Fruit fly (Drosophila melanogaster): ENCODE results near the gene E2f1.
A peak's percentile ranks its signal among the peaks of the same experiment; 100 is the strongest.

Gene E2f1

DNA sequence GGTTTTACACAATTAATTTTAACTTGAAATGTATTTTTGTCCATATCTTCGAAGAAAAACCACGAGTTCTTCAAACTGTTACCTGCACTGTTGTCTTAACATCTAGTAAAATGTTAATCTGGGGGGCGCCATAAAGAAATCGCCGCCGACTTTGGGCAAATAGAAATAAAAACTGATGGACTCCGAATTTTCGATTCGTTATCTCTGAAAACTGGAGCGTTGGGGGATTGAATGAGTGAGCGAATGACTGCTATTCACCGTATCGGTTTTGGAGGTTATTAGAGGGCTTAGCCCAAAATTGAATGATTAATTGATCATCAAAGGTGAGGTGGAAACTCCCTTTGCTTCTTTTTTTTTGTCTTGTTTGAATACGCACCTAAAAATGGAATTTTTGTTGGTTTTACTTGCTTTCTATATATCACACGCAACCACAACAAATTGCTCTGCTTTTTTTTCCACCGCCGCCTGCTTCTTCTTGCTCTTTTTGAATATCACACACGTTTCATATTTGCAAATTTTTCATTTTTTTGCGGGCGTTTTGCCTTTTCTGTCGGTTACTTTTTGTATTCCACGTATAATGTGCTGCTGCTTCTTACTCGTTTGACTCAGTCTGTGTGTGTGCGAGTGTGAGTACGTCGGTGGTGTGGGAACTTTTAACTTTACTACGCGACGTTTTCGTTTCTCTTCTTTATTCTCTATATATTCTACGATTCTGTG lies 28.8 kb downstream of the E2f1 start:
- TF ChIP-seq CTCF (optimal IDR thresholded peaks at IDR 0.05) (no peak), CG8478 (optimal IDR thresholded peaks at IDR 0.05) (no peak)

DNA sequence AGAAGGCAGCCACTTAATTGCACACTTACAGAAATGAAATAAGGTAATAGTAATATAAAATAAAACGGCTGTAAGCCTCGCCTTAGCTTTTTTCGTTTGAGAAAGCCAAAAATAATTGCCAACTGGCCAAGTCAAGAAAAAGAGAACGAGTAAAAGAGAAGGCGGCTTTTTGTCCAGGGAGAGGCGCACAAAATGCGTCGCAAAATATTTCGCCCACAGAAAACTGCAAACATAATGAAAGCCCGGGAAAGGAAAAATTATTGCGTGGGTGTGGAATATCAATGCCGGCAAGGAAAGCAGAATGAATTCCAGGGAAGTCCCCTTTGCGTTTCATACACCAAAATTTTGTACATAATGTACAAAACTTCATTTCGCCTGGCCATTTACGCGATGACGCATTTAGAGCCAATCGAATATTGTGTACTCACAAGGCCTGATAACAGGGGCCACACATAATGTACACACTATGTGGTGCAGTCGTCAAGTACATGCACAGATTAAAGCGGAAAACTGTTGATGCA lies 29.6 kb downstream of the E2f1 start:
- TF ChIP-seq CG8478 (optimal IDR thresholded peaks at IDR 0.05) (no peak), CTCF (optimal IDR thresholded peaks at IDR 0.05) (no peak)

DNA sequence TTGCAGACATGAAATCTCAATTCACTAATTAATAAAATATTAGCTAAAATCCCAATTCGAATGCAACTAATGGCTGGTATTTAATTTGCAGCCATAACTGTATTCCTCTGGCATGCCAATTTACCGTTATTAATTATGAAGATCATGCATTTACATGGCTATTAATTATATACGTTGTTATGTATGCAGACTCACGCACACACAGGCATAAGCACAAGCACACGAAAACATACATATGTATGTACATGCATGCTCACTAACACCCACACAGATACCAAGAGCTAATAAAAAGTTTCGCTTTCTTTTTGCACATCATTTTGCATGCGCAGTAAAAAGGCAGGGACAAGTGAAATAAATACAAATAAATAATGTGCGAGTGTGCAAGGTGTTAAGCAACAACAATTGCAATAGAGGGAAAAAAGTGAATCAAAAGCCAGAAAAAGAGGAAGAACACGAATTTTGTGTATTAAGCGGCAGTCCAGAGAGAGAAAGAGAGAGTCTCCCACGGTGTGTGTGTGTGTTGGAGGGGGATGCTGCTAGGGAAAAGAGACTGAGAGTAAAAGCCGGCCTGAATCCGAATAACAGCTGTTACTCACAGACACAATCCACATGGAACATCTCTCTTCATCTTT lies 30.3 kb downstream of the E2f1 start:
- TF ChIP-seq CTCF (optimal IDR thresholded peaks at IDR 0.05) (no peak), CG8478 (optimal IDR thresholded peaks at IDR 0.05) (no peak)

DNA sequence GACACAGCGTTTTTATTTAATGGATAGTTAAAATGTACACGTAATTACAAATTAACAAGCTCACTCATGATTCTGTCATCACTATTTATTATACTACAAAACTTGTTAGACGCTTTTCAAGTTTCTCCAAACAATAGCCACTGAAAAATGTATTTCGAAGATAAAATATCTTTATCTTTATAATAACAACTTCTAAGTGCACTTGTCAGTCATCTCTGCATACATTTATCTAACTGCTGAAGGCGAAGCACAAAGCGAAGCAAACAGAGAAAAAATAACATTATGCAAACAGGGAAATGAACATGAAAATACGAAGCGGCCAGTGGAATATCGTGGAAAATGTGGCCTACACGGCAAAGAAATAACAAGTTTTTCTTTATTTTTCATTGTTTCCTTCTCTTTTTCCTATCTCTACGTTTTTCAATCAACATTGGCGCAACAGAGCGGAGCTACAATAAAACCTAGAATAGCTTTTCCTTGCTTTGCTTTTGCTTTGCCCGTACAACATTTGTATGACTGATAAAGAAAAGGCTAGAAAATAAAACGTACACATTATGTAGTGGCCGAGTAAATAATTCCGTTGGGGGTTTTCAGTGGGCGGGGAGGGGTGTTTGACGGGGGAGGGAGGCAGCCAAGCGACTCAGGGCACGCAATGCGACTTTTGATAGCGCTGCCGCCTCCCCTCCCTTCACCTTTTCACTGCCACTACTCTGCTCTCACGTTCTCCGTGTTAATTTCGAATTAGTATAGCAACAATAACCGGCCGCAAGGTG lies 31.1 kb downstream of the E2f1 start:
- no peak for TF ChIP-seq CTCF (optimal IDR thresholded peaks at IDR 0.05)
- no peak for TF ChIP-seq CG8478 (optimal IDR thresholded peaks at IDR 0.05)

DNA sequence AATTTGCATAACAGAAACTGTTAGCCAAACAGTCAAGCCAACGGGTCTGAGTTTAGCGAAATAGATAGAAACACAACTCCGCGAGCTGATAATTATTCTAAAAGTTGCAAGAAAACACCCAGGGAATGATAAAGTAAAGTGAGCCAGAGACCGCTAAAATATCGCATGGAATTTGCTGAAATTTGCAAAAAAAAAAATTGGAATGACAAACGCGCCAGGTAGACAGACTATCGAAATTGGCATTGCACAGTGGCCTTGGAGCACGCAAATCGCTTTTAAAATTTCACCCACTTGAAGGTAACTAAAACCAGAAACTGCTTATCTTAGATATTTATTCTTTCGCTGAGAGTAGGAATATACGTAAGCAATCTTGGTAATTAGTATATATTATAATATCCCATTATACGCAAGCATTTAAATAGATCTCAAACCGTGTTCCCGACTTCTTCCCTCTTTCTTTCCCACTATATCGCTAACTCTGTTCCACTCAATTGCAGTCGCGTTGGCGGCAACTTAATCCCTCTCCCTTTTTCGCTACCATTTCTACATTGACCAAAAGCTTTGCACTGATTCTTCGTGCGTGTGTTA lies 32.4 kb downstream of the E2f1 start:
- TF ChIP-seq CG8478 (optimal IDR thresholded peaks at IDR 0.05) = no peak
- TF ChIP-seq CTCF (optimal IDR thresholded peaks at IDR 0.05) = no peak

DNA sequence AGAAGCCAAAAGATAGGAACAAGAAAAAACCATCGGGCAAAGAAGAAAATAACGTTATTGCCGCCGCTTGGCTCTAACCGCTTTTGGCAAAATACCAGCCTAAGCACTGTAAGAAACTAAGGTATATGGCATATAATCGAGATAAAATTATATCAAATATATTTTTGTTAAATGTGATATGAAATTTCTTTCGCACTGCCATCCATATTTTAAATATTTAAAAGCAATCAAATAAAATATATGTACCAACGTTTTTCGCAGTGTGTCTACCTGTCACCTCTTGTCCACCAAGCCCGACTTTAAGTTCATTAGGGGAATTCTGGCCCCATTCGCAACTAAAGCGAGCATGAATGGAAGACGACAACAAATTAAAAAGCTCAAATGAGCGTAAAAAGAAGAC lies 32.9 kb downstream of the E2f1 start:
- no peak for TF ChIP-seq CG8478 (optimal IDR thresholded peaks at IDR 0.05)
- TF ChIP-seq CTCF (optimal IDR thresholded peaks at IDR 0.05) = no peak

DNA sequence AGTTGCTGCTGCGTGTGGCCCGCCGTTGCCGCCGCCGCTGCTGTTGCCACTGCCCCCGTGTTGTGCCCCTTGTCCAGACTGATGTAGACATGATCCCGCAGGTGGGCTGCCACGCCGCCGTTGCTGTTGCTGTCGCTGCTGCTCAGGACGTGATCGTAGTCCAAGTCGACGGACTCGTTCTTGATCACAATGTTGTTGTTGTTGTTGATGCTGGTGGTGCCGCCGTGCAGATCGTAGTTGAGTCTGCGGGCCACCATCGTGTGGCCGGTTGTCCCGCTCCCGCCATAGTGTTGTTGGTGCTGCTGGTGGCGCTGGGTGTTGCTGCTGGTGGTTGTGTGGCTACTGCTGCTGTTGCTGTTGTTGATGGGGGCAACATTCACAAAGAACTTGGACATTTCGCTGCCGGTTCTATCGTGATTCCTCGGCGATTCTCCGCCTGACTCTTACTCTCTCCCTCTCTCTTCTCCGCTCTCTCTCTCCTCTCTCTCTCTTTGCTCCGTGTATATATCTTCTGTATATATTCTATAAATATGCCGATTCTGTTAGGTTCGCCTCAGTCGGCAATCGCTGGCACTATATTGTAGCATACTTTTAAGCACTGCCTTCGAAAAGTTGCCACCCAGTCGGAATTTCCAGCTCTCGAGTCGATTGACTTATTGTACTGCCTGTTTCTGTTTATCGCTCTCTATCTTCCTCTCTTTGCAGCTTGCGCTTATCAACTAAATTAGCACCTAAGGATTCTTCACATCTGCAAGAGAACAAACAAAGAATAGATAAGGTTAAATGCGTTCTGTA lies 34.4 kb downstream of the E2f1 start:
- TF ChIP-seq CTCF (optimal IDR thresholded peaks at IDR 0.05) (peak in 1 of 2 experiments; percentile 22), CG8478 (optimal IDR thresholded peaks at IDR 0.05) (no peak)

DNA sequence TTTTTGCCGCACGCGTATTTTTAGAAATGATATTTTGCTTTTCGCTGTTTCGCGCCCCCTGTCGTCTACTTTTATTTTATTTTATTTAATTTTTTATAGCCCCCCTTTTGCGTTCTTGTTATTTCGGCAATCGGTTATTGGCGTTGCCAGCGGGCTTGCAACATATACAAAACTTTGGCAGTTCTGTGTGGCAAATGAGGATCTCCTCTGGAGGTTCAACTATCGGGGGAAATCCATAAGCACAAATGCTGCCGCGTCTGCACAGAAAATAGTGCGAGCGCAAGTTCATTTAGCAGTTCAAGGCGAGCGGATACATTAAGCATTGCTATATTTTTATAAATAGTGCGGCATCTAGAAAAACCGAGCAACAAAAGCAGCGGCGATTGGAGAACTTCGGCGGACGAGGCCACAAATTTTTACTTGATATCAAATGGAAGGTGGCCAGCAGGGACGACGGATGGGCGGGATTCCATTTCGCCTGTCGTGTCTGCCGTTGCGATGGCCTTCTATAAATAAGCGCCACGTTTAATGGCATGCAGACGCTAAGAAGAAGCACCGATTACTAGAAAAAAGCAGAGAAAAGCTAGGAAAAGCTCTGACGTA lies 36.2 kb downstream of the E2f1 start:
- TF ChIP-seq CTCF (optimal IDR thresholded peaks at IDR 0.05) = no peak
- TF ChIP-seq CG8478 (optimal IDR thresholded peaks at IDR 0.05) = no peak

DNA sequence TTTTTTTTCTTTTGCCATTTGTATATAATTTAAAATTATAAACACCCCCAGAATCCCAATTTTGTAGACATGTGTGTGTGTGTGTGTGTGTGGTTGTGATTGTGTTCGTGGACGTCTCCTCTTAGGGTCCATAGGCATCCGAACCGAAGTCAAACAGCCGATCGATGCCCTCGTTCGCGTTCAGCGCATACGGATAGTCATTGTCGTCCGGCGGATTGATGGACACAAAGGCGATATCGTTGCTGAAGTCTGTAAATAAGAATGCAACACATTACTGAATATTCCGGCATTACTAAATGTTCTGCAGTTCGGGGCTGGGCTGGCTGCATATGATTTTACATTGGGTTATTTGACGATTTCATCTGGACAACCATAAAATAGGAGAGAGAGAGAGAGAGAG lies 39.2 kb downstream of the E2f1 start:
- no peak for TF ChIP-seq CTCF (optimal IDR thresholded peaks at IDR 0.05)
- TF ChIP-seq CG8478 (optimal IDR thresholded peaks at IDR 0.05) = no peak

DNA sequence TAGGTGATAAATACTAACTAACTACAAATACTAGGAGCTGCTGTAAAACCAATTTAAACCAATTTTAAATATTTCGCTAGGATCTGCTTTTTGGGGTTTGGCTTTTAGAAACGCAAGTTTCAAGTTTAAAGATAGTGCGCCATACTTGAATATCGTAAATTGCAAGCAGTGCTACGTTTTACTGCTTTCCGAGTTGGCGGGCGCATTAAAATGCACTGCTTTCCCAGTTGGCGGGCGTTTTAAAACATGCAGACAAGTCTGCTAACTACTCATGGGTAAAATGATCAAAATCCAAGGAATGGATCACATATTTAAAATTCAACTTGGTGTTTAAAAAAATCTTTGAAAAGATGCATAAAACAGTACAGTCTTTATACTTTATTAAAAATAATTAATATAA lies 40.9 kb downstream of the E2f1 start:
- TF ChIP-seq CTCF (optimal IDR thresholded peaks at IDR 0.05) (peak; percentile 50 to 69), CG8478 (optimal IDR thresholded peaks at IDR 0.05) (no peak)

DNA sequence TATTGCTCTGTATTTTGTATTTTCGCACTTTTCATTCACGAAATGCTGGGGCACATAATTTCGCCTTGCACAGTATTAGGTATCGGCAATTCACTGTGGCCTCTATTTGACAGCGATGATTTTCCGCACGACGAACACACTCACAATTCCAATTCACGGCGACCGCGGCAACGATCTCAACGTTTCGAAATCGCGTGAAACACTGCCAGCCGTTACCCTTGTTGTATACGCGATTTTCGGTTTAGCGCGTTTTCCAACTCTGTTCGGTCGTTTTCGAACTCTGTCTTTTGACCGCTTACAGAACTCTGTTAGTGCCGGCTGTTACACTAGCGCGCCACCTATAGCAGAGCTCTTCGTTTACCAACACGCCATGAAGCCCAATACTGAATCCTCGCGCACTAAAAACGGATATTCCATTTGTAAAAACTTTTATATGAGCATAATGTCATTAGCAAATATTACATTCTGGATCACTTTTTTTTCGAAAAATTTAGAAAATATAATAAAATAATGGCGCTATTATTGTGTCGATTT lies 41.5 kb downstream of the E2f1 start, which contains the start of gene InR:
Gene InR, minus strand, starts transcription at position 205 of the 534 bp plus-strand sequence.
- TF ChIP-seq CG8478 (optimal IDR thresholded peaks at IDR 0.05) (no peak), CTCF (optimal IDR thresholded peaks at IDR 0.05) (peak; percentile 98)

DNA sequence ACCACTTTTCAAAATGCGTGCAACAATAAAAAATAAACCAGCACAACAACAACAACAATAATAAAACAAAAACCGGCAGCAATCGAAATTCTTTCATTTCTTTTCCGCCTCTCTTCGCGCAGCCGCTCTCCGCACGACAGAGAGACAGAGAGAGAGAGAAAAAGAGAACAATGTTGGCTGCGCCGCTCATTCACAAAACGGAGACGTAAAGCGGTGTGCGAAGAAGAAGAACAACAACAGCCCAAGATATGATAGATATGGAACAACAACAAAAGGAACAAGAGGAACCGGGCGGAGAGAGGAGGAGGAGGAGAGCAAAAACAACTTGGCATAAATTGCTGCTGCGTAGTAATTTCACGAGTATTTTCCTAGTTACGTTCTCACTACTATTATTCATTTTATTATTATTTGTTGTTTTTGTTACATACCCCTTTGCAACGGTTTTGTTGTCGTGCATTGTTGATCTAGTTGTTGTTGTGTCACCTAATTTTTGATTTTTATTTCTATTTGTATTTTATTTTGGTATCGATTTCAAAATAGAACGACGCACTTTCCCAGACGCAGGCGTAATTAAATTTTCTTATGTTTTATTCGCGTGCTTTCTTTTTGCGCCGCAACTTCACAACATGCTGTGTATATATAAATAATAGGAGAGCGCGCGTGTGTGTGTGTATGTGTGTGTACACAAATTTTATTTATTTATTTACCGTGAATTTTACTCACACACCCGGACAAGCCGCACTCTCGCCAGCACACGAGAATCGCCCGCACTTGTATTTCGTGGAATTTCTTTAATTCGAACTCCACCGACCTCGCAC lies 42.2 kb downstream of the E2f1 start:
- no peak for TF ChIP-seq CTCF (optimal IDR thresholded peaks at IDR 0.05)
- TF ChIP-seq CG8478 (optimal IDR thresholded peaks at IDR 0.05) = no peak

Data from S2 (cell line).